Worm (Caenorhabditis elegans): ENCODE data around the gene C46C11.4.

C46C11.4 gene

ce11 chrX:4628817-4629575 lies 18.0 kb downstream of the C46C11.4 start:
- TF ChIP-seq egl-5 (tag; optimal IDR thresholded peaks at IDR 0.05), result peak; percentile 87
- no peak for TF ChIP-seq nhr-237 (tag; optimal IDR thresholded peaks at IDR 0.05)

ce11 chrX:4628350-4628749 lies 18.7 kb downstream of the C46C11.4 start:
- no peak for TF ChIP-seq ceh-9 (tag; optimal IDR thresholded peaks at IDR 0.05)
- no peak for TF ChIP-seq zag-1 (tag; optimal IDR thresholded peaks at IDR 0.05)
- TF ChIP-seq sea-2 (GFP tag; optimal IDR thresholded peaks at IDR 0.05), result no peak
- TF ChIP-seq pha-4 (tag; optimal IDR thresholded peaks at IDR 0.05), result no peak
- no peak for TF ChIP-seq unc-62 (GFP tag; optimal IDR thresholded peaks at IDR 0.05)
- TF ChIP-seq nhr-11 (tag; optimal IDR thresholded peaks at IDR 0.05), result no peak
- no peak for TF ChIP-seq lin-39 (tag; optimal IDR thresholded peaks at IDR 0.05)
- TF ChIP-seq nhr-23 (tag; optimal IDR thresholded peaks at IDR 0.05), result no peak
- TF ChIP-seq nhr-25 (tag; optimal IDR thresholded peaks at IDR 0.05), result no peak
- TF ChIP-seq jun-1 (tag; optimal IDR thresholded peaks at IDR 0.05), result no peak
- no peak for TF ChIP-seq nhr-12 (tag; optimal IDR thresholded peaks at IDR 0.05)
- no peak for TF ChIP-seq nhr-43 (tag; optimal IDR thresholded peaks at IDR 0.05; ENCODE audit: poor library complexity, severe bottlenecking)
- TF ChIP-seq eor-1 (tag; optimal IDR thresholded peaks at IDR 0.05), result no peak
- no peak for TF ChIP-seq elt-3 (tag; optimal IDR thresholded peaks at IDR 0.05)
- TF ChIP-seq nhr-67 (tag; optimal IDR thresholded peaks at IDR 0.05), result no peak
- no peak for TF ChIP-seq ceh-28 (tag; optimal IDR thresholded peaks at IDR 0.05)
- no peak for TF ChIP-seq aly-2 (tag; optimal IDR thresholded peaks at IDR 0.05)
- no peak for TF ChIP-seq fkh-2 (tag; optimal IDR thresholded peaks at IDR 0.05)
- no peak for TF ChIP-seq snpc-4 (tag; optimal IDR thresholded peaks at IDR 0.05)
- no peak for TF ChIP-seq hmg-11 (tag; optimal IDR thresholded peaks at IDR 0.05)

- TF ChIP-seq jun-1 (tag; optimal IDR thresholded peaks at IDR 0.05), result no peak
- TF ChIP-seq lin-39 (tag; optimal IDR thresholded peaks at IDR 0.05), result no peak
- no peak for TF ChIP-seq lin-15B (tag; optimal IDR thresholded peaks at IDR 0.05)
- no peak for TF ChIP-seq elt-1 (tag; optimal IDR thresholded peaks at IDR 0.05)
- TF ChIP-seq fkh-10 (GFP tag; optimal IDR thresholded peaks at IDR 0.05), result no peak
- no peak for TF ChIP-seq tbx-2 (tag; optimal IDR thresholded peaks at IDR 0.05)
- TF ChIP-seq lsy-12 (tag; optimal IDR thresholded peaks at IDR 0.05), result no peak
These were observed 20.1 kb downstream of the C46C11.4 start for ce11 chrX:4626891-4627290.

- TF ChIP-seq nhr-76 (tag; optimal IDR thresholded peaks at IDR 0.05) (no peak), fkh-2 (tag; optimal IDR thresholded peaks at IDR 0.05) (no peak), ztf-4 (tag; optimal IDR thresholded peaks at IDR 0.05) (no peak), nhr-43 (tag; optimal IDR thresholded peaks at IDR 0.05; ENCODE audit: poor library complexity, severe bottlenecking) (no peak), elt-1 (tag; optimal IDR thresholded peaks at IDR 0.05) (no peak), elt-2 (tag; optimal IDR thresholded peaks at IDR 0.05) (no peak), R02D3.7 (tag; optimal IDR thresholded peaks at IDR 0.05) (no peak), ztf-11 (tag; optimal IDR thresholded peaks at IDR 0.05) (no peak)
These were observed 21.9 kb downstream of the C46C11.4 start for ce11 chrX:4625080-4625479.

- TF ChIP-seq lin-39 (tag; optimal IDR thresholded peaks at IDR 0.05), result no peak
- TF ChIP-seq fkh-10 (GFP tag; optimal IDR thresholded peaks at IDR 0.05), result peak; percentile 29
- TF ChIP-seq aly-2 (tag; optimal IDR thresholded peaks at IDR 0.05), result no peak
These were observed 23.3 kb downstream of the C46C11.4 start for ce11 chrX:4623707-4624106.

- TF ChIP-seq daf-12 (tag; optimal IDR thresholded peaks at IDR 0.05) (no peak), fkh-10 (GFP tag; optimal IDR thresholded peaks at IDR 0.05) (no peak), nhr-67 (tag; optimal IDR thresholded peaks at IDR 0.05) (no peak), pha-4 (tag; optimal IDR thresholded peaks at IDR 0.05) (no peak), ceh-28 (tag; optimal IDR thresholded peaks at IDR 0.05) (no peak), mml-1 (tag; optimal IDR thresholded peaks at IDR 0.05) (no peak), nhr-28 (tag; optimal IDR thresholded peaks at IDR 0.05) (no peak), pqm-1 (tag; optimal IDR thresholded peaks at IDR 0.05) (no peak), nhr-77 (tag; optimal IDR thresholded peaks at IDR 0.05) (no peak), ztf-11 (tag; optimal IDR thresholded peaks at IDR 0.05) (no peak), skn-1 (tag; optimal IDR thresholded peaks at IDR 0.05) (no peak), unc-62 (GFP tag; optimal IDR thresholded peaks at IDR 0.05) (no peak), egl-27 (tag; optimal IDR thresholded peaks at IDR 0.05) (no peak), nhr-237 (tag; optimal IDR thresholded peaks at IDR 0.05) (no peak), egl-5 (tag; optimal IDR thresholded peaks at IDR 0.05) (no peak), snpc-4 (tag; optimal IDR thresholded peaks at IDR 0.05) (no peak), ceh-16 (tag; optimal IDR thresholded peaks at IDR 0.05) (no peak), unc-39 (tag; optimal IDR thresholded peaks at IDR 0.05) (no peak), ztf-4 (tag; optimal IDR thresholded peaks at IDR 0.05) (no peak)
These were observed 25.0 kb downstream of the C46C11.4 start, which contains the start of gene C46C11.3 for ce11 chrX:4622024-4622423. TSS of gene C46C11.3 (plus strand) at chrX:4622324.
